Worm (Caenorhabditis elegans): Measurements from ENCODE around the gene C10A4.7.

The C10A4.7 gene

ce11 chrX:7393167-7393566, 22.2 kb downstream of the C10A4.7 start, which contains the start of gene gad-2:
Gene gad-2, plus strand, starts transcription at chrX:7393467.
- TF ChIP-seq ceh-20 (GFP tag; IDR thresholded peaks at IDR 0.05), result no peak
- TF ChIP-seq lim-7 (GFP tag; IDR thresholded peaks at IDR 0.05), result no peak
- no peak for TF ChIP-seq hlh-11 (tag; optimal IDR thresholded peaks at IDR 0.05)
- no peak for TF ChIP-seq hlh-30 (tag; optimal IDR thresholded peaks at IDR 0.05; ENCODE audit: insufficient read depth)
- TF ChIP-seq dve-1 (tag; optimal IDR thresholded peaks at IDR 0.05; ENCODE audit: insufficient read depth), result no peak
- TF ChIP-seq pha-4 (GFP tag; IDR thresholded peaks at IDR 0.05), result no peak
- no peak for TF ChIP-seq pha-4 (tag; optimal IDR thresholded peaks at IDR 0.05)
- TF ChIP-seq lin-29 (GFP tag; IDR thresholded peaks at IDR 0.05), result no peak
- TF ChIP-seq ceh-82 (tag; optimal IDR thresholded peaks at IDR 0.05), result no peak

ce11 chrX:7390270-7390669, 25.1 kb downstream of the C10A4.7 start, which contains the start of gene C10A4.6:
Gene C10A4.6, plus strand, starts transcription at chrX:7390570.
- TF ChIP-seq T26A8.4 (GFP tag; IDR thresholded peaks at IDR 0.05), result no peak
- TF ChIP-seq dmd-8 (GFP tag; IDR thresholded peaks at IDR 0.05), result no peak
- TF ChIP-seq madf-5 (GFP tag; IDR thresholded peaks at IDR 0.05), result no peak
- TF ChIP-seq T20F7.1 (GFP tag; optimal IDR thresholded peaks at IDR 0.05), result no peak
- peak in 1 of 2 experiments; percentile 27 for TF ChIP-seq unc-62 (GFP tag; optimal IDR thresholded peaks at IDR 0.05 in 1 of 2)
- TF ChIP-seq unc-62 (tag; optimal IDR thresholded peaks at IDR 0.05), result no peak
- no peak for TF ChIP-seq zfp-2 (tag; optimal IDR thresholded peaks at IDR 0.05)
- no peak for TF ChIP-seq ceh-32 (tag; optimal IDR thresholded peaks at IDR 0.05; ENCODE audit: poor library complexity)

- no peak for TF ChIP-seq aly-2 (tag; optimal IDR thresholded peaks at IDR 0.05)
- no peak for TF ChIP-seq nhr-6 (tag; optimal IDR thresholded peaks at IDR 0.05)
- TF ChIP-seq hlh-30 (tag; optimal IDR thresholded peaks at IDR 0.05; ENCODE audit: insufficient read depth), result peak; percentile 19
- 0 out of 2 replicates have a peak, but pooled peaks have one; percentile 16 for TF ChIP-seq zip-11 (GFP tag; IDR thresholded peaks at IDR 0.05)
- TF ChIP-seq nhr-111 (GFP tag; optimal IDR thresholded peaks at IDR 0.05), result no peak
- TF ChIP-seq ctbp-1 (GFP tag; IDR thresholded peaks at IDR 0.05), result peak; percentile 50; the same call in 1 of the 2 replicates
- 0 out of 2 replicates have a peak, but pooled peaks have one; percentile 22 for TF ChIP-seq tra-1 (GFP tag; IDR thresholded peaks at IDR 0.05)
- TF ChIP-seq lin-39 (tag; optimal IDR thresholded peaks at IDR 0.05), result no peak
- TF ChIP-seq vab-7 (GFP tag; IDR thresholded peaks at IDR 0.05), result peak; percentile 44; the same call in 1 of the 2 replicates
- TF ChIP-seq F37D6.2 (tag; optimal IDR thresholded peaks at IDR 0.05), result no peak
- TF ChIP-seq pha-4 (GFP tag; IDR thresholded peaks at IDR 0.05), result peak; percentile 49; the same call in 1 of the 2 replicates
- no peak for TF ChIP-seq pha-4 (tag; optimal IDR thresholded peaks at IDR 0.05)
- 0 out of 2 replicates have a peak, but pooled peaks have one; percentile 37 for TF ChIP-seq lin-1 (GFP tag; IDR thresholded peaks at IDR 0.05)
- TF ChIP-seq aha-1 (tag), result peak; percentile 94
- TF ChIP-seq madf-9 (GFP tag; conservative IDR thresholded peaks at IDR 0.05), result no peak
- 0 out of 2 replicates have a peak, but pooled peaks have one; percentile 69 for TF ChIP-seq F26F4.8 (GFP tag; conservative IDR thresholded peaks at IDR 0.05)
- peak; percentile 22 for TF ChIP-seq gei-8 (GFP tag; optimal IDR thresholded peaks at IDR 0.05)
- no peak for TF ChIP-seq tag-97 (GFP tag; IDR thresholded peaks at IDR 0.05)
- TF ChIP-seq madf-5 (GFP tag; IDR thresholded peaks at IDR 0.05), result 0 out of 4 replicates have a peak, but pooled peaks of 1 of the 2 experiments have one; percentile 46
- peak; percentile 9 for TF ChIP-seq F49E8.2 (tag; optimal IDR thresholded peaks at IDR 0.05; ENCODE audit: borderline replicate concordance)
- TF ChIP-seq arid-1 (GFP tag; conservative IDR thresholded peaks at IDR 0.05), result peak; percentile 53; the same call in 1 of the 2 replicates
- TF ChIP-seq mxl-3 (GFP tag; optimal IDR thresholded peaks at IDR 0.05), result peak; percentile 1
- TF ChIP-seq daf-16 (GFP tag; optimal IDR thresholded peaks at IDR 0.05), result peak in 1 of 2 experiments; percentile 74
- no peak for TF ChIP-seq daf-16 (tag; optimal IDR thresholded peaks at IDR 0.05)
These were observed 36.7 kb downstream of the C10A4.7 start for ce11 chrX:7378608-7379007.

All from whole organism, L4 larva.